Fruit fly (Drosophila melanogaster): ENCODE data around the gene CASK.

The CASK gene

dm6 chr3R:21828785-21829486 lies 6.5 kb upstream of the CASK start (continued):
- TF ChIP-seq HHEX (GFP tag; optimal IDR thresholded peaks at IDR 0.05), result peak; percentile 39
- TF ChIP-seq CG1647 (GFP tag; optimal IDR thresholded peaks at IDR 0.05), result no peak
- TF ChIP-seq pum (GFP tag; optimal IDR thresholded peaks at IDR 0.05), result no peak
- TF ChIP-seq Dek (tag; optimal IDR thresholded peaks at IDR 0.05), result no peak
- peak; percentile 54 for TF ChIP-seq Hr3 (GFP tag; optimal IDR thresholded peaks at IDR 0.05)
- no peak for TF ChIP-seq en (GFP tag; optimal IDR thresholded peaks at IDR 0.05)
- TF ChIP-seq CG8359 (GFP tag; optimal IDR thresholded peaks at IDR 0.05; ENCODE audit: borderline replicate concordance), result peak; percentile 55
- TF ChIP-seq jing (GFP tag; optimal IDR thresholded peaks at IDR 0.05), result peak; percentile 39
- TF ChIP-seq CG13424 (tag; optimal IDR thresholded peaks at IDR 0.05), result peak; percentile 75
- no peak for TF ChIP-seq CG7372 (GFP tag; IDR thresholded peaks at IDR 0.05)
- peak; percentile 32 for TF ChIP-seq HmgZ (tag; optimal IDR thresholded peaks at IDR 0.05)
- TF ChIP-seq chn (GFP tag; optimal IDR thresholded peaks at IDR 0.05), result peak; percentile 4
- TF ChIP-seq Ssrp (tag; optimal IDR thresholded peaks at IDR 0.05), result peak; percentile 88
- TF ChIP-seq CG2889 (GFP tag; IDR thresholded peaks at IDR 0.05), result no peak
- no peak for TF ChIP-seq CG14014 (GFP tag; IDR thresholded peaks at IDR 0.05)
- no peak for TF ChIP-seq dm (GFP tag; optimal IDR thresholded peaks at IDR 0.05)
- TF ChIP-seq CG30020 (tag; optimal IDR thresholded peaks at IDR 0.05), result peak; percentile 63
- TF ChIP-seq Lhr (GFP tag; optimal IDR thresholded peaks at IDR 0.05), result peak; percentile 33
- TF ChIP-seq CG10274 (GFP tag; optimal IDR thresholded peaks at IDR 0.05), result no peak
- peak; percentile 93 for TF ChIP-seq CG14710 (tag; optimal IDR thresholded peaks at IDR 0.05)
- peak; percentile 32 for TF ChIP-seq Vsx1 (GFP tag; optimal IDR thresholded peaks at IDR 0.05)
- peak; percentile 60; the same call in 1 of the 2 replicates for TF ChIP-seq lmd (GFP tag; IDR thresholded peaks at IDR 0.05)
- peak; percentile 31; the same call in 1 of the 2 replicates for TF ChIP-seq onecut (GFP tag; IDR thresholded peaks at IDR 0.05)
- peak; percentile 66 for TF ChIP-seq D19A (tag; optimal IDR thresholded peaks at IDR 0.05)
- no peak for TF ChIP-seq CG8089 (GFP tag; optimal IDR thresholded peaks at IDR 0.05)
- TF ChIP-seq CG12155 (GFP tag; optimal IDR thresholded peaks at IDR 0.05), result peak; percentile 36
- peak; percentile 35 for TF ChIP-seq CG12219 (GFP tag; optimal IDR thresholded peaks at IDR 0.05)
- TF ChIP-seq dmrt11E (tag; optimal IDR thresholded peaks at IDR 0.05), result peak; percentile 97
- TF ChIP-seq Usf (GFP tag; optimal IDR thresholded peaks at IDR 0.05), result peak; percentile 50
- TF ChIP-seq CG4360 (GFP tag; IDR thresholded peaks at IDR 0.05), result no peak
- no peak for TF ChIP-seq fru (optimal IDR thresholded peaks at IDR 0.05)
- TF ChIP-seq sd (tag; optimal IDR thresholded peaks at IDR 0.05), result no peak
- no peak for TF ChIP-seq cad (GFP tag; optimal IDR thresholded peaks at IDR 0.05)
- TF ChIP-seq amos (GFP tag; IDR thresholded peaks at IDR 0.05; ENCODE audit: partially characterized antibody), result no peak
- TF ChIP-seq ro (GFP tag; IDR thresholded peaks at IDR 0.05), result peak; percentile 35; the same call in 1 of the 2 replicates
- TF ChIP-seq CG6813 (GFP tag; optimal IDR thresholded peaks at IDR 0.05), result peak; percentile 52
- TF ChIP-seq CG11504 (tag; optimal IDR thresholded peaks at IDR 0.05), result peak; percentile 69
- no peak for TF ChIP-seq Mad (GFP tag; optimal IDR thresholded peaks at IDR 0.05)
- TF ChIP-seq Sry-δ (GFP tag; optimal IDR thresholded peaks at IDR 0.05), result no peak
- peak; percentile 92 for TF ChIP-seq gem (tag; optimal IDR thresholded peaks at IDR 0.05)
- TF ChIP-seq gro (GFP tag; optimal IDR thresholded peaks at IDR 0.05), result no peak
- TF ChIP-seq Fer3 (tag; optimal IDR thresholded peaks at IDR 0.05), result no peak
- TF ChIP-seq CG8290 (GFP tag; optimal IDR thresholded peaks at IDR 0.05), result peak; percentile 78
- no peak for TF ChIP-seq CG8290 (tag; optimal IDR thresholded peaks at IDR 0.05)
- no peak for TF ChIP-seq lbe (GFP tag; optimal IDR thresholded peaks at IDR 0.05)
- peak; percentile 61 for TF ChIP-seq ewg (GFP tag; optimal IDR thresholded peaks at IDR 0.05)
- TF ChIP-seq scrt (GFP tag; optimal IDR thresholded peaks at IDR 0.05), result no peak
- no peak for TF ChIP-seq Adf1 (GFP tag; IDR thresholded peaks at IDR 0.05)
- TF ChIP-seq nerfin-2 (GFP tag; IDR thresholded peaks at IDR 0.05; ENCODE audit: partially characterized antibody), result no peak
- TF ChIP-seq CG13296 (GFP tag; optimal IDR thresholded peaks at IDR 0.05), result no peak
